Fruit fly (Drosophila melanogaster) whole organism, wandering third instar larva: ENCODE data around the gene Sfp24Bc.
A peak's percentile ranks its signal among the peaks of the same experiment; 100 is the strongest.

Source experiments
- Abd-B ChIP-seq: fragments of >200 bp; optimal IDR thresholded peaks from 2 replicates; lab custom pipeline; 2017; ENCODE audit warnings: missing biosample characterization, missing genetic modification characterization
- CG32264 ChIP-seq: fragments of 200-800 bp; sonication (Bioruptor generic); optimal IDR thresholded peaks from 2 replicates; lab custom pipeline; 2016; ENCODE audit warnings: missing biosample characterization, missing genetic modification characterization
- CG9705 ChIP-seq: fragments of 200-800 bp; sonication (Bioruptor generic); optimal IDR thresholded peaks from 2 replicates; lab custom pipeline; 2018; ENCODE audit warnings: missing biosample characterization, mild to moderate bottlenecking, missing genetic modification characterization
- CrebA ChIP-seq: fragments of 200-800 bp; sonication (Bioruptor generic); optimal IDR thresholded peaks from 2 replicates; lab custom pipeline; 2016; ENCODE audit warnings: missing biosample characterization, mild to moderate bottlenecking, missing genetic modification characterization, borderline replicate concordance
- Dfd ChIP-seq: fragments of >200 bp; optimal IDR thresholded peaks from 2 replicates; lab custom pipeline; 2017; ENCODE audit warnings: missing biosample characterization, missing genetic modification characterization
- GATAd ChIP-seq: sonication (Bioruptor generic); optimal IDR thresholded peaks from 2 replicates; lab custom pipeline; 2016; ENCODE audit warnings: missing biosample characterization, missing genetic modification characterization
- HLH106 ChIP-seq: fragments of 200-800 bp; optimal IDR thresholded peaks from 3 replicates; lab custom pipeline; 2019; ENCODE audit warnings: missing biosample characterization, mild to moderate bottlenecking, missing genetic modification characterization, moderate library complexity
- Hr83 ChIP-seq: fragments of 200-300 bp; sonication (Bioruptor generic); optimal IDR thresholded peaks from 2 replicates; lab custom pipeline; 2016; ENCODE audit warnings: missing biosample characterization, mild to moderate bottlenecking, missing genetic modification characterization, moderate library complexity; ENCODE audit not compliant: poor library complexity, severe bottlenecking
- Jra ChIP-seq: sonication (Bioruptor generic); optimal IDR thresholded peaks from 2 replicates; lab custom pipeline; 2016; ENCODE audit warnings: missing biosample characterization, missing genetic modification characterization
- Mio ChIP-seq: sonication (Bioruptor generic); optimal IDR thresholded peaks from 2 replicates; lab custom pipeline; 2016; ENCODE audit warnings: missing biosample characterization, missing genetic modification characterization
- Myc ChIP-seq: fragments of >200 bp; optimal IDR thresholded peaks from 2 replicates; lab custom pipeline; 2017
- N ChIP-seq: fragments of >200 bp; optimal IDR thresholded peaks from 2 replicates; lab custom pipeline; 2018; ENCODE audit warnings: missing biosample characterization, missing external identifiers, missing genetic modification characterization
- OdsH ChIP-seq: fragments of 200-800 bp; sonication (Bioruptor generic); optimal IDR thresholded peaks from 2 replicates; lab custom pipeline; 2016; ENCODE audit warnings: missing biosample characterization, mild to moderate bottlenecking, missing genetic modification characterization
- Rel ChIP-seq, 2 experiments: fragments of 200-800 bp; sonication (Bioruptor generic) in 1 of 2; optimal IDR thresholded peaks; 2 replicates in 1 of 2; 3 replicates in 1 of 2; lab custom pipeline; 2016 to 2019; ENCODE audit warnings: mild to moderate bottlenecking in 2 of 2, missing biosample characterization in 2 of 2, missing genetic modification characterization in 2 of 2, moderate library complexity in 1 of 2
- Sp1 ChIP-seq: fragments of 200-800 bp; sonication (Bioruptor generic); optimal IDR thresholded peaks from 3 replicates; lab custom pipeline; 2019; ENCODE audit warnings: missing biosample characterization, mild to moderate bottlenecking, missing genetic modification characterization, moderate library complexity
- br ChIP-seq: fragments of 200-800 bp; sonication (Bioruptor generic); optimal IDR thresholded peaks from 2 replicates; lab custom pipeline; 2016; ENCODE audit warnings: missing biosample characterization, missing genetic modification characterization
- dmrt93B ChIP-seq: fragments of 200-800 bp; sonication (Bioruptor generic); optimal IDR thresholded peaks from 2 replicates; lab custom pipeline; 2018; ENCODE audit warnings: missing biosample characterization, mild to moderate bottlenecking, missing genetic modification characterization
- dsf ChIP-seq: sonication (Bioruptor generic); optimal IDR thresholded peaks from 2 replicates; lab custom pipeline; 2016; ENCODE audit warnings: missing biosample characterization, missing genetic modification characterization, borderline replicate concordance
- ey ChIP-seq: fragments of 200-800 bp; sonication (Bioruptor generic); optimal IDR thresholded peaks from 2 replicates; lab custom pipeline; 2016; ENCODE audit warnings: missing biosample characterization, missing genetic modification characterization
- foxo ChIP-seq, 2 experiments: fragments of 200-800 bp; sonication (Bioruptor generic); optimal IDR thresholded peaks; 2 replicates in 1 of 2; 3 replicates in 1 of 2; lab custom pipeline; 2016 to 2017; ENCODE audit warnings: missing biosample characterization in 2 of 2, missing genetic modification characterization in 2 of 2
- fru ChIP-seq: fragments of 200-800 bp; sonication (Bioruptor generic); optimal IDR thresholded peaks from 3 replicates; lab custom pipeline; 2016; ENCODE audit warnings: missing biosample characterization, mild to moderate bottlenecking, missing genetic modification characterization
- h ChIP-seq: fragments of 200-800 bp; sonication (Bioruptor generic); optimal IDR thresholded peaks from 3 replicates; lab custom pipeline; 2016; ENCODE audit warnings: missing biosample characterization, mild to moderate bottlenecking, missing genetic modification characterization
- jim ChIP-seq: fragments of 175-275, 200-325 bp; sonication (Bioruptor generic); optimal IDR thresholded peaks from 2 replicates; lab custom pipeline; 2016; ENCODE audit warnings: missing biosample characterization, mild to moderate bottlenecking, missing genetic modification characterization
- lola ChIP-seq: fragments of >200 bp; optimal IDR thresholded peaks from 2 replicates; lab custom pipeline; 2017; ENCODE audit warnings: missing biosample characterization, missing genetic modification characterization
- pan ChIP-seq: fragments of >200 bp; optimal IDR thresholded peaks from 2 replicates; lab custom pipeline; 2017
- psq ChIP-seq: fragments of 200-800 bp; sonication (Bioruptor generic); optimal IDR thresholded peaks from 3 replicates; lab custom pipeline; 2017; ENCODE audit warnings: missing biosample characterization, mild to moderate bottlenecking, missing genetic modification characterization, moderate library complexity
- rgr ChIP-seq: fragments of 200-800 bp; sonication (Bioruptor generic); optimal IDR thresholded peaks from 3 replicates; lab custom pipeline; 2016; ENCODE audit warnings: missing biosample characterization, mild to moderate bottlenecking, missing genetic modification characterization
- sage ChIP-seq: fragments of 200-800 bp; sonication (Bioruptor generic); optimal IDR thresholded peaks from 2 replicates; lab custom pipeline; 2016; ENCODE audit warnings: missing biosample characterization, mild to moderate bottlenecking, missing genetic modification characterization
- sv ChIP-seq: fragments of 200-800 bp; sonication (Bioruptor generic); optimal IDR thresholded peaks from 3 replicates; lab custom pipeline; 2016; ENCODE audit warnings: missing biosample characterization, missing genetic modification characterization
- tai ChIP-seq: sonication (Bioruptor generic); optimal IDR thresholded peaks from 2 replicates; lab custom pipeline; 2016; ENCODE audit warnings: missing biosample characterization, missing genetic modification characterization
- usp ChIP-seq: fragments of >200 bp; optimal IDR thresholded peaks from 2 replicates; lab custom pipeline; 2017; ENCODE audit warnings: missing biosample characterization, missing genetic modification characterization

Sfp24Bc gene

dm6 chr2L:3694920-3695319 lies 24.5 kb upstream of the Sfp24Bc start, which contains the start of gene CG43165:
Gene CG43165, minus strand, starts transcription at chr2L:3695020.
- TF ChIP-seq lola (no peak), rgr (no peak), Myc (lab: Kevin White, UChicago) (no peak), Sp1 (GFP tag; lab: Kevin White, UChicago) (no peak), Dfd (GFP tag; lab: Kevin White, UChicago) (no peak), GATAd (GFP tag; lab: Kevin White, UChicago) (no peak), CG32264 (GFP tag; lab: Kevin White, UChicago) (no peak), Abd-B (no peak)
- TF ChIP-seq, all 38 proteins: peak for 0

dm6 chr2L:3693805-3694204 lies 23.4 kb upstream of the Sfp24Bc start, which contains the start of gene Acp24A4:
Gene Acp24A4, minus strand, starts transcription at chr2L:3693905.
- no peak for TF ChIP-seq Abd-B

DNA sequence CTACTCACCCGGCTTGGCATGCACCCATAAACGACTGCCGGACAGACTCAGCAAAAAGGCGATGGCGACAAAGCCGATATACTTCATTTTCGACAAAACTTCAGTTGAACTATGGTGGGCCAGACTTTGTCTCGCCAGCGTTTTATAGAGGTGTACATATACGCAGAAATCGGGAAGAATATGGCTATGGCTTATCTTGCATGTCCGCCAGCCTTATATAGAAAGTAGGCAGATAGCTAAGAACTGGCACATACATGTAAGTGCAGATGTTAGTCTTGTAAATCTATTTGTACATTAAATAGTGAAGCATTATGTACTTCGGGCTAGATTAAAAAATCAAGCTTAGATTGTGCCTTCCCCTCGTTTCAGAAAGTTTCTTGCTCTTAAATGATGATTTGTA lies 22.7 kb upstream of the Sfp24Bc start, which contains the start of gene CG3513:
Gene CG3513 (minus strand): TSS at position 101 of the 400 bp plus-strand sequence.
- TF ChIP-seq HLH106 (tag; lab: Kevin White, UChicago) (no peak), Myc (lab: Kevin White, UChicago) (no peak), sv (no peak), CrebA (GFP tag; lab: Kevin White, UChicago) (no peak), foxo (GFP tag; optimal IDR thresholded peaks at IDR 0.05; lab: Kevin White, UChicago) (no peak), br (GFP tag; lab: Kevin White, UChicago) (no peak), N (no peak), Abd-B (no peak)

DNA sequence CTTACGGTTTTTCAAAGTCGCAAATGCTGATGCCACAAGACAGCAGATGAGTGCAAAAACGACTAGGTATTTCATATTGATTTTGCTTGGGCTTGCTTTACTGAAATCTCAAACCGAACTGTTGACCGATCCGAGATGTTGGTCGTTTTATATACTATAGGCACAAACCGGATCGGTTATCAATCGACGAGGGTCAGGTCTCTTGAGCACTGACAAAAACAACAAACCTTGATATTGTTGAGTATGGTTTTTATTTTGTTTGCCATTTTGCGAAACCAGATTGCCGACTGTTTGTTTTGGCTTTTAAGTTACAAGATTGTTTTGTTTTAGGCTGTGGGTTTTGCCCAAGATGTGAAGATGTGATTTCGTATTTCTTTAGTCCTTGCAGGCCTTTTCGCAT lies 22.1 kb upstream of the Sfp24Bc start, which contains the start of gene CG16704:
Gene CG16704 (minus strand): TSS at position 122 of the 400 bp plus-strand sequence.
- TF ChIP-seq ey (GFP tag; lab: Kevin White, UChicago): no peak
- no peak for TF ChIP-seq Rel (GFP tag; optimal IDR thresholded peaks at IDR 0.05; lab: Kevin White, UChicago)
- peak; percentile 23 for TF ChIP-seq Rel (tag; optimal IDR thresholded peaks at IDR 0.05; lab: Kevin White, UChicago)

dm6 chr2L:3685139-3685851 lies 14.9 kb upstream of the Sfp24Bc start:
- TF ChIP-seq Mio (GFP tag; lab: Kevin White, UChicago) (no peak), rgr (no peak), OdsH (no peak), CrebA (GFP tag; lab: Kevin White, UChicago) (no peak), sv (no peak), dsf (GFP tag; lab: Kevin White, UChicago) (no peak), h (GFP tag; lab: Kevin White, UChicago) (no peak), fru (GFP tag; lab: Kevin White, UChicago) (no peak), N (no peak), usp (GFP tag; lab: Kevin White, UChicago) (no peak), jim (no peak), CG32264 (GFP tag; lab: Kevin White, UChicago) (no peak), psq (GFP tag; lab: Kevin White, UChicago) (no peak), Hr83 (GFP tag; lab: Kevin White, UChicago) (no peak), br (GFP tag; lab: Kevin White, UChicago) (no peak), pan (lab: Kevin White, UChicago) (no peak), ey (GFP tag; lab: Kevin White, UChicago) (no peak), Jra (GFP tag; lab: Kevin White, UChicago) (no peak)

dm6 chr2L:3682489-3682888 lies 12.1 kb upstream of the Sfp24Bc start:
- TF ChIP-seq Jra (GFP tag; lab: Kevin White, UChicago): no peak
- no peak for TF ChIP-seq GATAd (GFP tag; lab: Kevin White, UChicago)
- TF ChIP-seq fru (GFP tag; lab: Kevin White, UChicago): no peak
- TF ChIP-seq dmrt93B: no peak
- TF ChIP-seq sage (GFP tag; lab: Kevin White, UChicago): no peak
- no peak for TF ChIP-seq lola
- no peak for TF ChIP-seq OdsH
- TF ChIP-seq Abd-B: no peak
- no peak for TF ChIP-seq sv
- no peak for TF ChIP-seq tai
- TF ChIP-seq CG9705: no peak
